Worm (Caenorhabditis elegans) whole organism, mixed stage, embryonic: ENCODE results near the gene scb-1.

ENCODE experiments used
- M03D4.4 ChIP-seq: sonication (generic microtip); optimal IDR thresholded peaks from 2 replicates; lab custom pipeline; 2017; ENCODE audit warnings: mild to moderate bottlenecking, missing genetic modification characterization, missing compliant biosample characterization
- blmp-1 ChIP-seq: fragments of 150-350 bp; optimal IDR thresholded peaks from 2 replicates; lab custom pipeline; 2014; ENCODE audit warnings: missing biosample characterization, missing genetic modification characterization
- ceh-39 ChIP-seq: fragments of 150-350 bp; optimal IDR thresholded peaks from 2 replicates; lab custom pipeline; 2014; ENCODE audit warnings: missing biosample characterization, missing genetic modification characterization
- ceh-43 ChIP-seq: fragments of 200-800 bp; sonication (Bioruptor generic); optimal IDR thresholded peaks from 2 replicates; lab custom pipeline; 2018; ENCODE audit warnings: mild to moderate bottlenecking, missing genetic modification characterization, moderate library complexity, missing compliant biosample characterization
- ceh-83 ChIP-seq: fragments of 200-800 bp; sonication (Bioruptor generic); optimal IDR thresholded peaks from 2 replicates; lab custom pipeline; 2018; ENCODE audit warnings: mild to moderate bottlenecking, missing genetic modification characterization, missing compliant biosample characterization
- ces-1 ChIP-seq: fragments of 150-350 bp; optimal IDR thresholded peaks from 2 replicates; lab custom pipeline; 2014; ENCODE audit warnings: missing biosample characterization, missing genetic modification reagents, missing genetic modification characterization
- cnd-1 ChIP-seq: fragments of 200-800 bp; sonication (Bioruptor generic); optimal IDR thresholded peaks from 2 replicates; lab custom pipeline; 2018; ENCODE audit warnings: mild to moderate bottlenecking, missing genetic modification characterization, missing compliant biosample characterization
- drap-1 ChIP-seq: fragments of 200-800 bp; sonication (Bioruptor generic); optimal IDR thresholded peaks from 3 replicates; lab custom pipeline; 2018; ENCODE audit warnings: mild to moderate bottlenecking, missing genetic modification characterization, missing compliant biosample characterization
- elt-1 ChIP-seq: sonication (generic microtip); optimal IDR thresholded peaks from 2 replicates; lab custom pipeline; 2017; ENCODE audit warnings: missing genetic modification characterization, mild to moderate bottlenecking, missing compliant biosample characterization, antibody characterized with exemption, moderate library complexity, borderline replicate concordance; ENCODE audit not compliant: insufficient read depth
- elt-3 ChIP-seq: fragments of 150-350 bp; optimal IDR thresholded peaks from 2 replicates; lab custom pipeline; 2014; ENCODE audit warnings: missing biosample characterization, missing genetic modification characterization
- flh-1 ChIP-seq: fragments of 200-800 bp; sonication (Bioruptor generic); optimal IDR thresholded peaks from 2 replicates; lab custom pipeline; 2018; ENCODE audit warnings: mild to moderate bottlenecking, missing genetic modification characterization, moderate library complexity, missing compliant biosample characterization
- ham-2 ChIP-seq: fragments of 200-800 bp; sonication (Bioruptor generic); optimal IDR thresholded peaks from 2 replicates; lab custom pipeline; 2018; ENCODE audit warnings: mild to moderate bottlenecking, missing genetic modification characterization, missing compliant biosample characterization
- hlh-1 ChIP-seq: fragments of 150-350 bp; optimal IDR thresholded peaks from 2 replicates; lab custom pipeline; 2014; ENCODE audit warnings: missing biosample characterization, missing genetic modification reagents, missing genetic modification characterization
- lin-13 ChIP-seq: fragments of 150-350 bp; optimal IDR thresholded peaks from 2 replicates; lab custom pipeline; 2014; ENCODE audit warnings: missing biosample characterization, missing genetic modification characterization
- lin-32 ChIP-seq: fragments of 200-800 bp; sonication (Bioruptor generic); optimal IDR thresholded peaks from 2 replicates; lab custom pipeline; 2018; ENCODE audit warnings: mild to moderate bottlenecking, missing genetic modification characterization, missing compliant biosample characterization
- lsy-2 ChIP-seq: fragments of 150-350 bp; optimal IDR thresholded peaks from 2 replicates; lab custom pipeline; 2014; ENCODE audit warnings: missing biosample characterization, missing genetic modification characterization
- mab-5 ChIP-seq: fragments of 150-350 bp; optimal IDR thresholded peaks from 2 replicates; lab custom pipeline; 2014; ENCODE audit warnings: missing biosample characterization, missing genetic modification characterization
- mep-1 ChIP-seq: fragments of 150-350 bp; optimal IDR thresholded peaks from 2 replicates; lab custom pipeline; 2017; ENCODE audit warnings: missing biosample characterization, missing genetic modification reagents, missing genetic modification characterization, inconsistent platforms
- mls-2 ChIP-seq: sonication (generic microtip); optimal IDR thresholded peaks from 2 replicates; lab custom pipeline; 2016; ENCODE audit warnings: mild to moderate bottlenecking, missing genetic modification characterization, moderate library complexity, missing compliant biosample characterization
- nhr-12 ChIP-seq: fragments of 150-350 bp; optimal IDR thresholded peaks from 2 replicates; lab custom pipeline; 2014; ENCODE audit warnings: missing biosample characterization, missing genetic modification characterization
- nhr-2 ChIP-seq: fragments of 150-350 bp; optimal IDR thresholded peaks from 2 replicates; lab custom pipeline; 2014; ENCODE audit warnings: missing biosample characterization, missing genetic modification characterization
- nhr-237 ChIP-seq: fragments of 150-350 bp; optimal IDR thresholded peaks from 2 replicates; lab custom pipeline; 2014; ENCODE audit warnings: missing biosample characterization, missing genetic modification characterization
- nhr-28 ChIP-seq: fragments of 150-350 bp; optimal IDR thresholded peaks from 2 replicates; lab custom pipeline; 2014; ENCODE audit warnings: missing biosample characterization, missing genetic modification characterization
- nhr-76 ChIP-seq: sonication (generic microtip); optimal IDR thresholded peaks from 2 replicates; lab custom pipeline; 2017; ENCODE audit warnings: missing biosample characterization, missing genetic modification characterization
- pha-4 ChIP-seq: fragments of 150-350 bp; optimal IDR thresholded peaks from 2 replicates; lab custom pipeline; 2018; ENCODE audit warnings: missing biosample characterization, missing genetic modification reagents, missing genetic modification characterization
- sem-2 ChIP-seq: fragments of 200-800 bp; sonication (Bioruptor generic); optimal IDR thresholded peaks from 2 replicates; lab custom pipeline; 2018; ENCODE audit warnings: mild to moderate bottlenecking, missing genetic modification characterization, missing compliant biosample characterization
- snpc-4 ChIP-seq: fragments of 150-350 bp; optimal IDR thresholded peaks from 2 replicates; lab custom pipeline; 2014; ENCODE audit warnings: missing biosample characterization, missing genetic modification characterization
- sptf-1 ChIP-seq: sonication (generic microtip); optimal IDR thresholded peaks from 2 replicates; lab custom pipeline; 2017; ENCODE audit warnings: mild to moderate bottlenecking, missing genetic modification characterization, moderate library complexity, missing compliant biosample characterization
- tbx-8 ChIP-seq: fragments of 200-800 bp; sonication (Bioruptor generic); optimal IDR thresholded peaks from 2 replicates; lab custom pipeline; 2018; ENCODE audit warnings: mild to moderate bottlenecking, missing genetic modification characterization, moderate library complexity, missing compliant biosample characterization
- unc-120 ChIP-seq: sonication (generic microtip); optimal IDR thresholded peaks from 2 replicates; lab custom pipeline; 2017; ENCODE audit warnings: missing genetic modification characterization, missing compliant biosample characterization; ENCODE audit not compliant: poor library complexity, severe bottlenecking
- unc-39 ChIP-seq: fragments of 150-350 bp; optimal IDR thresholded peaks from 2 replicates; lab custom pipeline; 2014; ENCODE audit warnings: missing biosample characterization, missing genetic modification characterization
- unc-62 ChIP-seq: fragments of 150-350 bp; optimal IDR thresholded peaks from 2 replicates; lab custom pipeline; 2014; ENCODE audit warnings: missing biosample characterization, missing genetic modification reagents, missing genetic modification characterization
- zip-8 ChIP-seq: fragments of 150-350 bp; optimal IDR thresholded peaks from 2 replicates; lab custom pipeline; 2014; ENCODE audit warnings: missing biosample characterization, missing genetic modification characterization
- ztf-11 ChIP-seq: fragments of 150-350 bp; optimal IDR thresholded peaks from 2 replicates; lab custom pipeline; 2014; ENCODE audit warnings: missing biosample characterization, missing genetic modification characterization

scb-1 gene

DNA sequence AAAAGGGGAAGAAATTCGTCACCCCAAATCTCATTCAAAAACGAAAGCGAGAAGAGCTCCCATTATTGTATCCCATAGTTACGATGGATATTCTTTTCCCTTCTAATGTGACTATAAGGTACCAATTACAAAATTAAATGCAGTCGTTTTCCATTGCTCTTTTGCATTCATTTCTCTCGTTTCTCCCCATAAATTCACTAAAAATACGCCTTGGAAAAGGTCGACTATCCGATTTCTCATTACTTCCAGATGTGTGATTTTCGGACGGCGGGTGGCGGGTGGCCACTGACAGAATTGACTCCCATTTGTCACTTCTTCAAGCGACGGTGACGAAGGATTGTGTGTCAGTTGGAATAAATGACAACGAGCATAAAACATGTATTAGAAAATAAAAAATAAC is 14.0 kb upstream of the scb-1 start:
- TF ChIP-seq elt-3 (tag; lab: Kevin White, UChicago) (no peak), unc-120 (no peak), M03D4.4 (tag; lab: Kevin White, UChicago) (no peak), hlh-1 (tag; lab: Kevin White, UChicago) (no peak), tbx-8 (GFP tag; lab: Kevin White, UChicago) (no peak), sem-2 (GFP tag; lab: Kevin White, UChicago) (no peak), cnd-1 (tag; lab: Kevin White, UChicago) (no peak), ceh-83 (GFP tag; lab: Kevin White, UChicago) (no peak), sptf-1 (tag; lab: Kevin White, UChicago) (no peak), ceh-39 (tag; lab: Kevin White, UChicago) (no peak), lsy-2 (no peak), drap-1 (GFP tag; lab: Kevin White, UChicago) (no peak), flh-1 (no peak), zip-8 (tag; lab: Kevin White, UChicago) (no peak), mep-1 (tag; lab: Kevin White, UChicago) (no peak), nhr-12 (tag; lab: Kevin White, UChicago) (no peak), unc-62 (GFP tag; lab: Kevin White, UChicago) (no peak)

DNA sequence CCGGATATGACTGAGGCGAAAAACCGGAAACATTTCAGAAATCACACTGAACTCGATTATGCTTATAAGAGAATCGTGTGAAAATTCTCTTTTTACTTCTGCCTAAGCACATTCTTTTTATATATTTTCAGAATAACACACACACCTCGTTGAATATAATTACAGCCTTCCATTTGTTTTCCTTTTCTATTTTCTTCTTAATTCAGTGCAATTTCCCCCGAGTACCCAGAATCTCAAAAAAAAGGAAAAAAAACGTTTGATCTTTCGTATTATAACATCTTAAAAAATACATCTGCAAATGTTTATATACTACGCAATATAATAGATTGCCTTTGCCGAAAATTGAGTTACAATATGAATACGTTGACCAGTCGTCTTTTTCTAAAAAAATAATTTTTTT is 12.3 kb upstream of the scb-1 start:
- TF ChIP-seq mep-1 (tag; lab: Kevin White, UChicago) (no peak), ces-1 (no peak), ztf-11 (tag; lab: Kevin White, UChicago) (no peak), flh-1 (no peak)
- TF ChIP-seq, all 35 proteins: peak for 0

DNA sequence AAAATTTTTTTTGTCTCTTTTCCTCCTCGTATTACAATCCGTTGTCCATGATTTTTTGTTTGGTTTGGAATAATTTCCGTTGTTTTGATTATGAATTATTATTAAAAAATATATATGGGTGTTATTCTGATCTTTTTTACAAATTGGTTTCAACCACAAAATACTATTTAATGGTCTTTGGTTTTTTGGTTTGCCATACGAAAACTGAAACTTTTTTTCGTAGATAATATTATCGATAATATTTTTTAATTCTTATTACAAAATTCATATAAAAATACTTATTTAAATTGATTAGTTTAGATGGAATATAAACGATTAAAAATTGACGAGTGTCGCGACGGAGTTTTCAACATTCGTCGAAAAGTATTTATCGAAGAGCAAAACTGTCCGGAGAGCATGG is 7.7 kb upstream of the scb-1 start, which contains the start of gene jmjd-5:
jmjd-5 (plus strand) TSS at position 301 of the 400 bp plus-strand sequence.
- TF ChIP-seq ces-1 (no peak), pha-4 (tag; lab: Kevin White, UChicago) (no peak), flh-1 (no peak), nhr-76 (tag; lab: Kevin White, UChicago) (no peak), snpc-4 (tag; lab: Kevin White, UChicago) (no peak), elt-3 (tag; lab: Kevin White, UChicago) (no peak), sem-2 (GFP tag; lab: Kevin White, UChicago) (no peak), mab-5 (tag; lab: Kevin White, UChicago) (no peak), tbx-8 (GFP tag; lab: Kevin White, UChicago) (no peak), unc-39 (tag; lab: Kevin White, UChicago) (no peak), ham-2 (GFP tag; lab: Kevin White, UChicago) (no peak), lin-32 (GFP tag; lab: Kevin White, UChicago) (no peak), sptf-1 (tag; lab: Kevin White, UChicago) (no peak)

DNA sequence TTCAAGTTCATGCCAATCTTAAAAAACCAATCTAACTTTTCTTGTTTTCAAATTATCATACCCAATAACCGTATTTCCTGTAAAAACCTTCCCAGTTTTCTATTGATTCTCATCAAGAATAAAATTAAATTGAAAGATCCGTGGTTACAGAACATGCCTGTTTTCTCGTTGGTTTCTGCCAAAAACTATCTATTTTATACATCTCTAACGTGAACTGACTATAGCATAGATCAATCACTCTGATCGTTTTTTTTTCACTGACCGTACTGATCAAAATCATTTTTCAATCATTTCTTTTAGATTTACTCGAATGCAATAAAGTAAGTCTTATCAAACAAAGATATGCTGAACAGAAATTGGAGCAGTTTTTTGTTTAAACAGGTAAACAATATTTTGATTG is 5.4 kb upstream of the scb-1 start, which contains the start of gene C06H2.2:
C06H2.2 (plus strand) TSS at position 301 of the 400 bp plus-strand sequence.
- TF ChIP-seq nhr-12 (tag; lab: Kevin White, UChicago) = no peak
- TF ChIP-seq sptf-1 (tag; lab: Kevin White, UChicago) = no peak
- TF ChIP-seq mls-2 (tag; lab: Kevin White, UChicago) = no peak
- no peak for TF ChIP-seq drap-1 (GFP tag; lab: Kevin White, UChicago)
- no peak for TF ChIP-seq nhr-2 (tag; lab: Kevin White, UChicago)
- no peak for TF ChIP-seq cnd-1 (tag; lab: Kevin White, UChicago)
- TF ChIP-seq ceh-43 (GFP tag; lab: Kevin White, UChicago) = no peak
- TF ChIP-seq lin-13 (tag; lab: Kevin White, UChicago) = no peak

DNA sequence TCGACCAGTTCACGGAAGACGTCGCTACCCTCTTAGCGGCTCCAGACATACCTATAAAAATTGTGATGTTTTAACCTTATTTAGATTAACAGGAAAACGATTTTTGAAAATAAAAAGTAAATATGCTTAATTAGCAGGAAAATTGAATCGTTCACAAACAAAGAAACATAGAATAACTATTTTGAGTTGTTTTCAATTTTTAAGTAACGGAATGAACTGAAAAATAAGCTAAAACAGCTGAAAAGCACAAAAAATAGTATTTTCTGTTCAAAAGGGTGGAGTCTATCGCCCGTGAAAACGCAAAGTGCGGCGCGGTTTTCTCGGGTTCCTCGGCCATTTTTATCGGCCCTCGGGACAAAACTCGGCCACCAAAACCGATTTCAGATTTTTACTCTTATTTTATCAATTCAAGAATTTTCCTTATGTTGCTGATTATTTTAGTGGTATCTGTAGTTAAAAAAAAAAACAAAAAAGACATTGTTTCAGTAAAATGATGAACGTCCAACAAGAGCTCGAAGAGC is 4.4 kb upstream of the scb-1 start, which contains the start of the genes atp-5 and lmtr-3:
atp-5 (minus strand) TSS at position 51 of the 521 bp plus-strand sequence.
lmtr-3 (plus strand) TSS at position 370 of the 521 bp plus-strand sequence.
- TF ChIP-seq lsy-2 (peak; percentile 33), mep-1 (tag; lab: Kevin White, UChicago) (peak; percentile 48), pha-4 (tag; lab: Kevin White, UChicago) (no peak), nhr-12 (tag; lab: Kevin White, UChicago) (no peak), tbx-8 (GFP tag; lab: Kevin White, UChicago) (no peak), ceh-39 (tag; lab: Kevin White, UChicago) (peak; percentile 15), ceh-43 (GFP tag; lab: Kevin White, UChicago) (no peak), unc-62 (GFP tag; lab: Kevin White, UChicago) (no peak), nhr-237 (tag; lab: Kevin White, UChicago) (no peak), M03D4.4 (tag; lab: Kevin White, UChicago) (no peak), lin-13 (tag; lab: Kevin White, UChicago) (no peak), flh-1 (no peak), cnd-1 (tag; lab: Kevin White, UChicago) (no peak), hlh-1 (tag; lab: Kevin White, UChicago) (peak; percentile 8), ces-1 (no peak), ztf-11 (tag; lab: Kevin White, UChicago) (no peak), blmp-1 (tag; lab: Kevin White, UChicago) (no peak), zip-8 (tag; lab: Kevin White, UChicago) (no peak), sptf-1 (tag; lab: Kevin White, UChicago) (peak; percentile 12), sem-2 (GFP tag; lab: Kevin White, UChicago) (no peak), mab-5 (tag; lab: Kevin White, UChicago) (no peak), elt-1 (tag; lab: Kevin White, UChicago) (no peak), drap-1 (GFP tag; lab: Kevin White, UChicago) (no peak), ham-2 (GFP tag; lab: Kevin White, UChicago) (no peak), nhr-76 (tag; lab: Kevin White, UChicago) (no peak), unc-120 (no peak), nhr-28 (tag; lab: Kevin White, UChicago) (no peak), nhr-2 (tag; lab: Kevin White, UChicago) (no peak)
